Worm (Caenorhabditis elegans): ENCODE data around the gene F56D6.20.

The F56D6.20 gene

ce11 chrIV:3873195-3873594 is 39.5 kb upstream of the F56D6.20 start:
- TF ChIP-seq ceh-18 (tag; optimal IDR thresholded peaks at IDR 0.05) (no peak), unc-42 (tag; optimal IDR thresholded peaks at IDR 0.05) (no peak), lim-6 (tag; optimal IDR thresholded peaks at IDR 0.05) (no peak), ceh-14 (tag; optimal IDR thresholded peaks at IDR 0.05) (no peak), C08G9.2 (tag; optimal IDR thresholded peaks at IDR 0.05) (no peak), hlh-13 (GFP tag; optimal IDR thresholded peaks at IDR 0.05) (no peak)

ce11 chrIV:3873706-3874105 is 39.0 kb upstream of the F56D6.20 start, which contains the start of gene F37C4.5:
Gene F37C4.5 (minus strand): TSS chrIV:3873806.
- TF ChIP-seq ceh-18 (tag; optimal IDR thresholded peaks at IDR 0.05) (no peak), unc-42 (tag; optimal IDR thresholded peaks at IDR 0.05) (no peak), ref-2 (tag; optimal IDR thresholded peaks at IDR 0.05) (no peak), hlh-13 (GFP tag; optimal IDR thresholded peaks at IDR 0.05) (no peak), ceh-6 (GFP tag; optimal IDR thresholded peaks at IDR 0.05) (no peak)

- no peak for TF ChIP-seq lim-6 (tag; optimal IDR thresholded peaks at IDR 0.05)
- no peak for TF ChIP-seq lin-11 (tag; optimal IDR thresholded peaks at IDR 0.05)
- no peak for TF ChIP-seq syd-9 (tag; optimal IDR thresholded peaks at IDR 0.05)
- no peak for TF ChIP-seq sdc-2 (tag; optimal IDR thresholded peaks at IDR 0.05)
- TF ChIP-seq ahr-1 (tag; optimal IDR thresholded peaks at IDR 0.05), result no peak
- TF ChIP-seq rnt-1 (tag; optimal IDR thresholded peaks at IDR 0.05), result no peak
- TF ChIP-seq gmeb-2 (tag; optimal IDR thresholded peaks at IDR 0.05), result peak; percentile 5
These were observed 38.3 kb upstream of the F56D6.20 start for ce11 chrIV:3874417-3874816.

- no peak for TF ChIP-seq ceh-14 (tag; optimal IDR thresholded peaks at IDR 0.05)
- no peak for TF ChIP-seq lin-11 (tag; optimal IDR thresholded peaks at IDR 0.05)
- TF ChIP-seq hlh-13 (GFP tag; optimal IDR thresholded peaks at IDR 0.05), result no peak
- TF ChIP-seq sox-2 (GFP tag; IDR thresholded peaks at IDR 0.05), result no peak
- no peak for TF ChIP-seq ceh-9 (tag; optimal IDR thresholded peaks at IDR 0.05)
- TF ChIP-seq nhr-232 (tag; optimal IDR thresholded peaks at IDR 0.05), result no peak
- no peak for TF ChIP-seq ceh-48 (tag; optimal IDR thresholded peaks at IDR 0.05)
- no peak for TF ChIP-seq elt-2 (tag; optimal IDR thresholded peaks at IDR 0.05)
- TF ChIP-seq nfya-1 (tag; optimal IDR thresholded peaks at IDR 0.05), result no peak
- no peak for TF ChIP-seq nhr-11 (tag; optimal IDR thresholded peaks at IDR 0.05)
- no peak for TF ChIP-seq fkh-6 (tag; optimal IDR thresholded peaks at IDR 0.05)
- no peak for TF ChIP-seq F13H6.1 (tag; optimal IDR thresholded peaks at IDR 0.05)
- TF ChIP-seq ceh-24 (tag; optimal IDR thresholded peaks at IDR 0.05), result no peak
- no peak for TF ChIP-seq unc-86 (tag; optimal IDR thresholded peaks at IDR 0.05)
- no peak for TF ChIP-seq sdc-2 (tag; optimal IDR thresholded peaks at IDR 0.05)
- no peak for TF ChIP-seq ceh-19 (GFP tag; optimal IDR thresholded peaks at IDR 0.05)
- no peak for TF ChIP-seq unc-42 (tag; optimal IDR thresholded peaks at IDR 0.05)
- TF ChIP-seq fax-1 (tag; optimal IDR thresholded peaks at IDR 0.05), result no peak
- TF ChIP-seq hlh-15 (tag; optimal IDR thresholded peaks at IDR 0.05), result no peak
These were observed 37.4 kb upstream of the F56D6.20 start for ce11 chrIV:3875260-3875659.

ce11 chrIV:3876955-3877354 is 35.7 kb upstream of the F56D6.20 start:
- TF ChIP-seq dmd-4 (tag; optimal IDR thresholded peaks at IDR 0.05; ENCODE audit: borderline replicate concordance), result no peak
- no peak for TF ChIP-seq ets-4 (tag; optimal IDR thresholded peaks at IDR 0.05)
- TF ChIP-seq ceh-48 (tag; optimal IDR thresholded peaks at IDR 0.05), result no peak
- no peak for TF ChIP-seq ceh-30 (tag; optimal IDR thresholded peaks at IDR 0.05)
- TF ChIP-seq T23F11.4 (GFP tag; optimal IDR thresholded peaks at IDR 0.05), result no peak
- TF ChIP-seq unc-55 (GFP tag; optimal IDR thresholded peaks at IDR 0.05), result no peak
- TF ChIP-seq che-1 (tag; optimal IDR thresholded peaks at IDR 0.05), result no peak
- TF ChIP-seq elt-2 (tag; optimal IDR thresholded peaks at IDR 0.05), result no peak
- no peak for TF ChIP-seq nhr-11 (tag; optimal IDR thresholded peaks at IDR 0.05)
- no peak for TF ChIP-seq ceh-2 (tag; optimal IDR thresholded peaks at IDR 0.05)
- TF ChIP-seq lin-11 (tag; optimal IDR thresholded peaks at IDR 0.05), result no peak
- no peak for TF ChIP-seq ceh-22 (tag; optimal IDR thresholded peaks at IDR 0.05)
- no peak for TF ChIP-seq ceh-24 (tag; optimal IDR thresholded peaks at IDR 0.05)

All from whole organism, late embryonic.